Worm (Caenorhabditis elegans): ENCODE measurements around the gene arrd-1.

ce11 chrII:587533-587932 is 39.8 kb upstream of the arrd-1 start, which contains the start of gene fbxb-34:
- TF ChIP-seq unc-39 (tag; optimal IDR thresholded peaks at IDR 0.05) (no peak), lsy-12 (tag; optimal IDR thresholded peaks at IDR 0.05) (no peak), nhr-12 (tag; optimal IDR thresholded peaks at IDR 0.05) (no peak), egl-27 (tag; optimal IDR thresholded peaks at IDR 0.05) (no peak), jun-1 (tag; optimal IDR thresholded peaks at IDR 0.05) (no peak), mdl-1 (tag; optimal IDR thresholded peaks at IDR 0.05) (no peak), nhr-28 (tag; optimal IDR thresholded peaks at IDR 0.05) (no peak), hmg-11 (tag; optimal IDR thresholded peaks at IDR 0.05) (no peak), ceh-82 (tag; optimal IDR thresholded peaks at IDR 0.05) (no peak)

Data from whole organism, L3 larva.